Fruit fly (Drosophila melanogaster): ENCODE measurements around the gene bard.

bard gene

dm6 chr3R:18052799-18053586, 27.9 kb upstream of the bard start, which contains the start of gene htl:
TSS of gene htl (minus strand) at chr3R:18052984.
- TF ChIP-seq CG10267 (tag; optimal IDR thresholded peaks at IDR 0.05) (no peak), Abd-B (GFP tag; optimal IDR thresholded peaks at IDR 0.05) (no peak), CG6254 (GFP tag; optimal IDR thresholded peaks at IDR 0.05) (peak; percentile 56), D (optimal IDR thresholded peaks at IDR 0.05) (peak; percentile 52), D (GFP tag; optimal IDR thresholded peaks at IDR 0.05) (no peak), CG3281 (GFP tag; optimal IDR thresholded peaks at IDR 0.05) (no peak), Bdp1 (GFP tag; optimal IDR thresholded peaks at IDR 0.05) (no peak), CG1233 (GFP tag; optimal IDR thresholded peaks at IDR 0.05) (no peak), D19A (tag; optimal IDR thresholded peaks at IDR 0.05) (peak; percentile 9), B-H2 (GFP tag; optimal IDR thresholded peaks at IDR 0.05) (no peak), Hr39 (optimal IDR thresholded peaks at IDR 0.05) (no peak), vfl (GFP tag; optimal IDR thresholded peaks at IDR 0.05) (no peak), ham (GFP tag; IDR thresholded peaks at IDR 0.05) (no peak), br (optimal IDR thresholded peaks at IDR 0.05) (no peak), CG7372 (GFP tag; IDR thresholded peaks at IDR 0.05) (no peak), CG30431 (GFP tag; optimal IDR thresholded peaks at IDR 0.05) (no peak), BtbVII (GFP tag; optimal IDR thresholded peaks at IDR 0.05) (no peak), CG32767 (GFP tag; IDR thresholded peaks at IDR 0.05) (peak; percentile 58; the same call in 1 of the 2 replicates), NK7.1 (GFP tag; optimal IDR thresholded peaks at IDR 0.05) (no peak), CG13894 (tag; optimal IDR thresholded peaks at IDR 0.05) (no peak), so (GFP tag; IDR thresholded peaks at IDR 0.05) (0 out of 3 replicates have a peak, but pooled peaks have one; percentile 23), Dp (GFP tag; optimal IDR thresholded peaks at IDR 0.05) (no peak), slou (GFP tag; optimal IDR thresholded peaks at IDR 0.05) (no peak), CG32532 (GFP tag; IDR thresholded peaks at IDR 0.05) (no peak), onecut (GFP tag; IDR thresholded peaks at IDR 0.05) (no peak), Dip3 (GFP tag; optimal IDR thresholded peaks at IDR 0.05) (no peak), ci (GFP tag; IDR thresholded peaks at IDR 0.05) (0 out of 3 replicates have a peak, but pooled peaks have one; percentile 52), Ets65A (GFP tag) (no peak), Oaz (GFP tag; IDR thresholded peaks at IDR 0.05) (no peak), NC2α (GFP tag; optimal IDR thresholded peaks at IDR 0.05) (no peak), CG15269 (tag; optimal IDR thresholded peaks at IDR 0.05) (no peak), CG4328 (GFP tag; optimal IDR thresholded peaks at IDR 0.05) (no peak), zen2 (GFP tag; IDR thresholded peaks at IDR 0.05; ENCODE audit: partially characterized antibody) (no peak), YL-1 (GFP tag; optimal IDR thresholded peaks at IDR 0.05) (no peak), Deaf1 (tag; optimal IDR thresholded peaks at IDR 0.05) (peak; percentile 83), CG9797 (GFP tag; optimal IDR thresholded peaks at IDR 0.05) (no peak), run (tag; optimal IDR thresholded peaks at IDR 0.05) (no peak), pan (optimal IDR thresholded peaks at IDR 0.05) (no peak), pan (GFP tag; optimal IDR thresholded peaks at IDR 0.05 in 1 of 2, IDR thresholded peaks at IDR 0.05 in 1 of 2) (no peak), crol (GFP tag; IDR thresholded peaks at IDR 0.05) (peak; percentile 93), CG1529 (GFP tag; optimal IDR thresholded peaks at IDR 0.05) (no peak), CG6683 (GFP tag; optimal IDR thresholded peaks at IDR 0.05) (no peak), abd-A (tag; optimal IDR thresholded peaks at IDR 0.05) (peak; percentile 73), CG12155 (GFP tag; optimal IDR thresholded peaks at IDR 0.05) (no peak), lola (GFP tag; optimal IDR thresholded peaks at IDR 0.05) (no peak), pnt (GFP tag; optimal IDR thresholded peaks at IDR 0.05) (no peak), CG11695 (GFP tag; IDR thresholded peaks at IDR 0.05) (no peak), kni (GFP tag; optimal IDR thresholded peaks at IDR 0.05) (no peak), sima (GFP tag; optimal IDR thresholded peaks at IDR 0.05) (no peak), CG8765 (GFP tag; IDR thresholded peaks at IDR 0.05) (no peak), CG7987 (GFP tag; optimal IDR thresholded peaks at IDR 0.05) (no peak)

Measured in whole organism, embryonic.